Fruit fly (Drosophila melanogaster) whole organism, embryonic: Measurements from ENCODE around the gene CG13063.
A peak's percentile ranks its signal among the peaks of the same experiment; 100 is the strongest.

Experiments used
- Bgb ChIP-seq: fragments of 200-800 bp; sonication (Bioruptor generic); IDR thresholded peaks from 2 replicates; pipeline ENCODE4 v1.3.6; 2022; ENCODE audit warnings: missing biosample characterization, missing genetic modification characterization; ENCODE audit not compliant: partially characterized antibody
- CG12299 ChIP-seq: fragments of 200-800 bp; sonication (Bioruptor generic); optimal IDR thresholded peaks from 2 replicates; lab custom pipeline; 2018; ENCODE audit warnings: missing biosample characterization, mild to moderate bottlenecking, missing genetic modification characterization
- CG12769 ChIP-seq: fragments of 200-800 bp; sonication (Bioruptor generic); optimal IDR thresholded peaks from 2 replicates; lab custom pipeline; 2019; ENCODE audit warnings: missing biosample characterization, mild to moderate bottlenecking, missing genetic modification characterization, moderate library complexity
- CG13287 ChIP-seq: fragments of 200-800 bp; sonication (Bioruptor generic); IDR thresholded peaks from 2 replicates; pipeline ENCODE4 v1.3.6; 2022; ENCODE audit warnings: missing biosample characterization, missing genetic modification characterization; ENCODE audit not compliant: partially characterized antibody
- CG14667 ChIP-seq: fragments of 200-800 bp; sonication (Bioruptor generic); IDR thresholded peaks from 2 replicates; pipeline ENCODE4 v1.3.6; 2022; ENCODE audit warnings: missing biosample characterization, missing genetic modification characterization
- CG1529 ChIP-seq: fragments of 200-800 bp; sonication (Bioruptor generic); optimal IDR thresholded peaks from 3 replicates; lab custom pipeline; 2018; ENCODE audit warnings: missing biosample characterization, missing genetic modification characterization
- CG15514 ChIP-seq: fragments of 200-800 bp; sonication (Bioruptor generic); optimal IDR thresholded peaks from 3 replicates; lab custom pipeline; 2017; ENCODE audit warnings: missing biosample characterization, missing genetic modification characterization, mild to moderate bottlenecking, moderate library complexity, missing genetic modification reagents
- CG17612 ChIP-seq: fragments of 200-800 bp; sonication (Bioruptor generic); IDR thresholded peaks from 2 replicates; pipeline ENCODE4 v1.3.6; 2022; ENCODE audit warnings: missing biosample characterization, missing genetic modification characterization
- CG17802 ChIP-seq: fragments of 200-800 bp; sonication (Bioruptor generic); optimal IDR thresholded peaks from 2 replicates; lab custom pipeline; 2018; ENCODE audit warnings: missing biosample characterization, mild to moderate bottlenecking, missing genetic modification characterization, moderate library complexity
- CG3726 ChIP-seq: fragments of 200-800 bp; sonication (Bioruptor generic); IDR thresholded peaks from 3 replicates; pipeline ENCODE4, ENCODE4 v1.3.6; 2022; ENCODE audit warnings: missing biosample characterization, missing genetic modification characterization
- CG4730 ChIP-seq: fragments of 200-800 bp; sonication (Bioruptor generic); IDR thresholded peaks from 2 replicates; pipeline ENCODE4 v1.3.6; 2022; ENCODE audit warnings: missing biosample characterization, missing genetic modification characterization
- CG5245 ChIP-seq: fragments of 200-800 bp; sonication (Bioruptor generic); optimal IDR thresholded peaks from 3 replicates; lab custom pipeline; 2016; ENCODE audit warnings: missing biosample characterization, missing genetic modification characterization
- CG5953 ChIP-seq: fragments of 200-800 bp; sonication (Bioruptor generic); IDR thresholded peaks from 2 replicates; pipeline ENCODE4 v1.3.6; 2022; ENCODE audit warnings: missing biosample characterization, missing genetic modification characterization
- CG6791 ChIP-seq: fragments of 200-800 bp; sonication (Bioruptor generic); IDR thresholded peaks from 3 replicates; pipeline ENCODE4 v1.3.6; 2022; ENCODE audit warnings: missing biosample characterization, missing genetic modification characterization; ENCODE audit not compliant: partially characterized antibody
- CG8290 ChIP-seq, 3 experiments: fragments of 200-800 bp; sonication (Bioruptor generic); optimal IDR thresholded peaks; 2 replicates each; lab custom pipeline; 2016 to 2019; ENCODE audit warnings: missing biosample characterization in 3 of 3, missing genetic modification characterization in 3 of 3, mild to moderate bottlenecking in 2 of 3, moderate library complexity in 1 of 3
- CkIIα-i1 ChIP-seq: fragments of 200-800 bp; sonication (Bioruptor generic); IDR thresholded peaks from 2 replicates; pipeline ENCODE4 v1.3.6; 2022; ENCODE audit warnings: missing biosample characterization, missing genetic modification characterization
- E2f2 ChIP-seq: fragments of 200-800 bp; sonication (Bioruptor generic); IDR thresholded peaks from 2 replicates; pipeline ENCODE4 v1.3.6; 2022; ENCODE audit warnings: missing biosample characterization, missing genetic modification characterization
- MESR4 ChIP-seq: fragments of 200-800 bp; sonication (Bioruptor generic); optimal IDR thresholded peaks from 2 replicates; lab custom pipeline; 2018; ENCODE audit warnings: missing biosample characterization, mild to moderate bottlenecking, missing genetic modification characterization, moderate library complexity
- Med ChIP-seq: fragments of 200-800 bp; sonication (Bioruptor generic); peaks from one replicate; lab custom pipeline; 2016; ENCODE audit warnings: missing biosample characterization, missing genetic modification characterization, mild to moderate bottlenecking, inconsistent platforms, moderate library complexity
- NfI ChIP-seq: fragments of 200-800 bp; sonication (Bioruptor generic); optimal IDR thresholded peaks from 3 replicates; lab custom pipeline; 2018; ENCODE audit warnings: missing biosample characterization, mild to moderate bottlenecking, missing genetic modification characterization, moderate library complexity
- Pdp1 ChIP-seq, 2 experiments: fragments of 200-800 bp; sonication (Bioruptor generic); optimal IDR thresholded peaks; 3 replicates each; lab custom pipeline; 2016; ENCODE audit warnings: missing biosample characterization in 2 of 2, missing genetic modification characterization in 2 of 2, mild to moderate bottlenecking in 1 of 2, moderate library complexity in 1 of 2
- Xrp1 ChIP-seq: fragments of 200-800 bp; sonication (Bioruptor generic); IDR thresholded peaks from 2 replicates; pipeline ENCODE4 v1.3.6; 2022; ENCODE audit warnings: missing biosample characterization, missing genetic modification characterization
- bbx ChIP-seq: fragments of 200-800 bp; sonication (Bioruptor generic); IDR thresholded peaks from 2 replicates; pipeline ENCODE4 v1.3.6; 2022; ENCODE audit warnings: missing biosample characterization, missing genetic modification characterization; ENCODE audit not compliant: partially characterized antibody
- btn ChIP-seq: fragments of 200-800 bp; sonication (Bioruptor generic); optimal IDR thresholded peaks from 2 replicates; lab custom pipeline; 2016; ENCODE audit warnings: missing biosample characterization, missing genetic modification characterization
- ci ChIP-seq: fragments of 200-800 bp; sonication (Bioruptor generic); IDR thresholded peaks from 3 replicates; pipeline ENCODE4 v1.3.6; 2022; ENCODE audit warnings: missing biosample characterization, missing genetic modification characterization
- ftz-f1 ChIP-seq: fragments of 200-800 bp; sonication (Bioruptor generic); optimal IDR thresholded peaks from 2 replicates; lab custom pipeline; 2016; ENCODE audit warnings: missing biosample characterization, missing genetic modification characterization
- fu2 ChIP-seq: fragments of 200-800 bp; sonication (Bioruptor generic); optimal IDR thresholded peaks from 2 replicates; lab custom pipeline; 2016; ENCODE audit warnings: missing biosample characterization, missing genetic modification characterization
- gem ChIP-seq: fragments of 200-800 bp; sonication (Bioruptor generic); optimal IDR thresholded peaks from 2 replicates; lab custom pipeline; 2019; ENCODE audit warnings: missing biosample characterization, mild to moderate bottlenecking, missing genetic modification characterization, moderate library complexity
- ken ChIP-seq: fragments of 200-800 bp; sonication (Bioruptor generic); IDR thresholded peaks from 3 replicates; pipeline ENCODE4 v1.3.6; 2022; ENCODE audit warnings: missing biosample characterization, missing genetic modification characterization
- lola ChIP-seq, 3 experiments: fragments of >200 bp in 2 of 3; fragments of 200-800 bp in 1 of 3; sonication (Bioruptor generic) in 1 of 3; optimal IDR thresholded peaks; 2 replicates each; lab custom pipeline; 2017 to 2019; ENCODE audit warnings: missing biosample characterization in 3 of 3, missing genetic modification characterization in 3 of 3, mild to moderate bottlenecking in 1 of 3, moderate library complexity in 1 of 3
- org-1 ChIP-seq: fragments of 200-800 bp; sonication (Bioruptor generic); optimal IDR thresholded peaks from 2 replicates; lab custom pipeline; 2017; ENCODE audit warnings: missing biosample characterization, missing genetic modification characterization
- pb ChIP-seq: fragments of 200-800 bp; sonication (Bioruptor generic); optimal IDR thresholded peaks from 3 replicates; lab custom pipeline; 2016; ENCODE audit warnings: missing biosample characterization, missing genetic modification characterization
- ro ChIP-seq: fragments of 200-800 bp; sonication (Bioruptor generic); IDR thresholded peaks from 2 replicates; pipeline ENCODE4 v1.3.6; 2022; ENCODE audit warnings: missing biosample characterization, missing genetic modification characterization
- run ChIP-seq: fragments of 200-800 bp; sonication (Bioruptor generic); optimal IDR thresholded peaks from 3 replicates; lab custom pipeline; 2018; ENCODE audit warnings: missing biosample characterization, mild to moderate bottlenecking, missing genetic modification characterization
- schlank ChIP-seq: fragments of 200-800 bp; sonication (Bioruptor generic); optimal IDR thresholded peaks from 2 replicates; lab custom pipeline; 2018; ENCODE audit warnings: missing biosample characterization, mild to moderate bottlenecking, missing genetic modification characterization
- scrt ChIP-seq: fragments of 200-800 bp; sonication (Bioruptor generic); optimal IDR thresholded peaks from 2 replicates; lab custom pipeline; 2018; ENCODE audit warnings: missing biosample characterization, mild to moderate bottlenecking, missing genetic modification characterization, moderate library complexity
- tap ChIP-seq: fragments of 200-800 bp; optimal IDR thresholded peaks from 3 replicates; lab custom pipeline; 2019; ENCODE audit warnings: missing biosample characterization, mild to moderate bottlenecking, missing genetic modification characterization, moderate library complexity
- vvl ChIP-seq: fragments of 200-800 bp; sonication (Bioruptor generic); IDR thresholded peaks from 2 replicates; pipeline ENCODE4 v1.3.6; 2022; ENCODE audit warnings: missing biosample characterization, missing genetic modification characterization
- zen2 ChIP-seq: fragments of 200-800 bp; sonication (Bioruptor generic); IDR thresholded peaks from 3 replicates; pipeline ENCODE4 v1.3.6; 2022; ENCODE audit warnings: missing biosample characterization, missing genetic modification characterization; ENCODE audit not compliant: partially characterized antibody

Gene CG13063

DNA sequence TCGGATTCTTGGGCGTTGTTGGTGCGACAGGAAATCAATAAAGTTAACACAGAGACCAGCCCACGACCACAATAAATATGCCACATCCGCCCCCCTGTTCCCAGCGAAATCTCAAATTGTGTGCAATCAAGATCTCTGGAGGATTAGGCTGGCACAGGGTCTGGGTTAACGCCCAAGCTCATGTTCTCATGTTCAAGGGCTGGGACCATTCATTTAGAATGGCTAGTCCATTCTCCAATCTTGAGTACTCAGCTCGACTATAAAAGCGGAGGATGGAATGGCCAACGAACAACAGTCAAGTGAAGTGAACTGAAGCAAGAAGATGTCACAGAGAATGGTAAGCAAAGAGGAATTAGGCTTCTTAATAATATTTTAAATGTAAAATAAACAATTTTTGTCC, 26.6 kb downstream of the CG13063 start, which contains the start of gene CG13056:
TSS of gene CG13056 (plus strand) at position 301 of the 400 bp plus-strand sequence.
- TF ChIP-seq org-1, result no peak
- no peak for TF ChIP-seq CG14667 (GFP tag; lab: Robert Waterston, UW)
- TF ChIP-seq ro (GFP tag; lab: Robert Waterston, UW), result no peak
- TF ChIP-seq CG5953, result no peak
- TF ChIP-seq NfI, result no peak
- TF ChIP-seq ken (GFP tag; lab: Robert Waterston, UW), result no peak
- TF ChIP-seq scrt (GFP tag; lab: Kevin White, UChicago), result no peak
- TF ChIP-seq CkIIα-i1, result no peak
- TF ChIP-seq MESR4 (GFP tag; lab: Kevin White, UChicago), result no peak
- no peak for TF ChIP-seq CG3726 (GFP tag; lab: Robert Waterston, UW)
- no peak for TF ChIP-seq run (tag; lab: Kevin White, UChicago)
- TF ChIP-seq CG12769 (tag; lab: Kevin White, UChicago), result no peak
- no peak for TF ChIP-seq CG5245
- TF ChIP-seq Xrp1 (GFP tag; lab: Robert Waterston, UW), result no peak
- TF ChIP-seq tap (tag; lab: Kevin White, UChicago), result no peak
- TF ChIP-seq CG1529 (GFP tag; lab: Kevin White, UChicago), result no peak
- TF ChIP-seq schlank (tag; lab: Kevin White, UChicago), result no peak

DNA sequence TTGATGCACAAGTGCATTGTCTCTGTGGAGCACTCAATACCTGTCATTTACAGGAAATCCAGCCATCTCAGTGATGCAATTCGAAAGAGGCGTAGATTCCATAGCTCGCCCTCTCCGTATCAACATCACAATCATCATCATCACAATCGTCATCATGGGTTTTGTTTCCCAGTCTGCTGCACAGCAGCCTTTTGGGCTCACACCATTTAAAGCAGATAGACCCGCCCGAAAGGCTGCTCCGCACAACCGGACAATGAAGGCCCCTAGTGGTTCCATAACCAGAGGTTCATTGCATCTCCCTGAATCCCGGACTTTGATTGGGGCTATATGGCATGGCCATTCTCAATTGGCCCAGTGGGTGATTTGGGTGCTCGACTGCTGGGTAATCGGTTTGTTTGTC, 28.5 kb downstream of the CG13063 start:
- TF ChIP-seq CG8290 (GFP tag; optimal IDR thresholded peaks at IDR 0.05; lab: Kevin White, UChicago) (no peak), CG8290 (tag; optimal IDR thresholded peaks at IDR 0.05; lab: Kevin White, UChicago) (peak in 1 of 2 experiments; percentile 31), CG12299 (tag; lab: Kevin White, UChicago) (no peak), vvl (GFP tag; lab: Robert Waterston, UW) (peak; percentile 24; the same call in 1 of the 2 replicates), CG4730 (no peak), lola (GFP tag; optimal IDR thresholded peaks at IDR 0.05; lab: Kevin White, UChicago) (peak in 1 of 3 experiments; percentile 53), gem (tag; lab: Kevin White, UChicago) (no peak), CG12769 (tag; lab: Kevin White, UChicago) (peak; percentile 46), ci (GFP tag; lab: Robert Waterston, UW) (peak; percentile 58; the same call in 1 of the 3 replicates), ftz-f1 (GFP tag; lab: Kevin White, UChicago) (peak; percentile 44), CG17802 (tag; lab: Kevin White, UChicago) (no peak), CG17612 (GFP tag; lab: Robert Waterston, UW) (peak; percentile 35; the same call in 1 of the 2 replicates), CG6791 (GFP tag; lab: Robert Waterston, UW) (no peak), bbx (GFP tag; lab: Robert Waterston, UW) (peak; percentile 38; the same call in 1 of the 2 replicates), Med (GFP tag; lab: Kevin White, UChicago) (peak; percentile 75), CG13287 (GFP tag; lab: Robert Waterston, UW) (peak; percentile 45; the same call in 1 of the 2 replicates), pb (no peak), btn (GFP tag; lab: Kevin White, UChicago) (no peak), Bgb (GFP tag; lab: Robert Waterston, UW) (peak; percentile 18; the same call in 1 of the 2 replicates), CG15514 (peak; percentile 96), Pdp1 (GFP tag; optimal IDR thresholded peaks at IDR 0.05; lab: Kevin White, UChicago) (peak in 1 of 2 experiments; percentile 65), fu2 (GFP tag; lab: Kevin White, UChicago) (no peak), E2f2 (GFP tag; lab: Robert Waterston, UW) (peak; percentile 9; the same call in 1 of the 2 replicates), zen2 (0 out of 3 replicates have a peak, but pooled peaks have one; percentile 13)
